Worm (Caenorhabditis elegans): ENCODE measurements around the gene F56H9.9.
A peak's percentile ranks its signal among the peaks of the same experiment; 100 is the strongest.

F56H9.9 gene

ce11 chrV:12590601-12591000 lies 33.7 kb downstream of the F56H9.9 start, which contains the start of gene ttr-43:
ttr-43 (minus strand) TSS chrV:12590701.
- TF ChIP-seq ceh-34 (tag; optimal IDR thresholded peaks at IDR 0.05) (no peak), pax-1 (tag; optimal IDR thresholded peaks at IDR 0.05) (no peak), tbx-2 (tag; optimal IDR thresholded peaks at IDR 0.05) (no peak), ceh-24 (tag; optimal IDR thresholded peaks at IDR 0.05) (no peak), nfya-1 (tag; optimal IDR thresholded peaks at IDR 0.05) (no peak), lim-6 (tag; optimal IDR thresholded peaks at IDR 0.05) (no peak), mec-3 (tag; optimal IDR thresholded peaks at IDR 0.05; ENCODE audit: borderline replicate concordance) (no peak), sdc-2 (tag; optimal IDR thresholded peaks at IDR 0.05) (no peak)

- TF ChIP-seq ceh-18 (tag; optimal IDR thresholded peaks at IDR 0.05) (no peak), syd-9 (tag; optimal IDR thresholded peaks at IDR 0.05) (no peak), lin-11 (tag; optimal IDR thresholded peaks at IDR 0.05) (no peak), hlh-30 (tag; optimal IDR thresholded peaks at IDR 0.05; ENCODE audit: insufficient read depth) (no peak), sox-2 (GFP tag; IDR thresholded peaks at IDR 0.05) (no peak), ceh-45 (GFP tag; IDR thresholded peaks at IDR 0.05) (no peak)
Observed at ce11 chrV:12588030-12588429, 36.2 kb downstream of the F56H9.9 start, which contains the start of gene C14C10.1. C14C10.1 (plus strand) TSS chrV:12588330.

- TF ChIP-seq pax-1 (tag; optimal IDR thresholded peaks at IDR 0.05): no peak
- no peak for TF ChIP-seq unc-3 (GFP tag; conservative IDR thresholded peaks at IDR 0.05)
- TF ChIP-seq unc-3 (tag; optimal IDR thresholded peaks at IDR 0.05): no peak
- TF ChIP-seq nfya-1 (tag; optimal IDR thresholded peaks at IDR 0.05): no peak
- no peak for TF ChIP-seq rnt-1 (tag; optimal IDR thresholded peaks at IDR 0.05)
- TF ChIP-seq hlh-30 (tag; optimal IDR thresholded peaks at IDR 0.05; ENCODE audit: insufficient read depth): no peak
- TF ChIP-seq ttx-3 (tag; optimal IDR thresholded peaks at IDR 0.05): no peak
- no peak for TF ChIP-seq F13H6.1 (tag; optimal IDR thresholded peaks at IDR 0.05)
- no peak for TF ChIP-seq ceh-45 (GFP tag; IDR thresholded peaks at IDR 0.05)
- TF ChIP-seq sox-2 (GFP tag; IDR thresholded peaks at IDR 0.05): no peak
- no peak for TF ChIP-seq ceh-24 (tag; optimal IDR thresholded peaks at IDR 0.05)
- TF ChIP-seq K02D7.2 (tag; optimal IDR thresholded peaks at IDR 0.05): no peak
- no peak for TF ChIP-seq ceh-22 (tag; optimal IDR thresholded peaks at IDR 0.05)
- TF ChIP-seq pat-9 (tag; optimal IDR thresholded peaks at IDR 0.05): no peak
- TF ChIP-seq dmd-4 (tag; optimal IDR thresholded peaks at IDR 0.05; ENCODE audit: borderline replicate concordance): no peak
- no peak for TF ChIP-seq lim-6 (tag; optimal IDR thresholded peaks at IDR 0.05)
- no peak for TF ChIP-seq mec-3 (tag; optimal IDR thresholded peaks at IDR 0.05; ENCODE audit: borderline replicate concordance)
Observed at ce11 chrV:12586793-12587192, 37.5 kb downstream of the F56H9.9 start.

ce11 chrV:12584771-12585170 lies 39.5 kb downstream of the F56H9.9 start:
- TF ChIP-seq F13H6.1 (tag; optimal IDR thresholded peaks at IDR 0.05): no peak
- TF ChIP-seq mec-3 (tag; optimal IDR thresholded peaks at IDR 0.05; ENCODE audit: borderline replicate concordance): no peak
- TF ChIP-seq ama-1 (optimal IDR thresholded peaks at IDR 0.05): no peak
- TF ChIP-seq ceh-31 (tag; optimal IDR thresholded peaks at IDR 0.05): no peak
- TF ChIP-seq unc-55 (GFP tag; optimal IDR thresholded peaks at IDR 0.05): no peak
- TF ChIP-seq K02D7.2 (tag; optimal IDR thresholded peaks at IDR 0.05): no peak
- no peak for TF ChIP-seq hlh-8 (tag; optimal IDR thresholded peaks at IDR 0.05)
- TF ChIP-seq nhr-232 (tag; optimal IDR thresholded peaks at IDR 0.05): no peak
- TF ChIP-seq fkh-10 (GFP tag; optimal IDR thresholded peaks at IDR 0.05): no peak
- no peak for TF ChIP-seq ahr-1 (tag; optimal IDR thresholded peaks at IDR 0.05)
- TF ChIP-seq fax-1 (tag; optimal IDR thresholded peaks at IDR 0.05): no peak
- no peak for TF ChIP-seq C38D4.7 (GFP tag; optimal IDR thresholded peaks at IDR 0.05)
- TF ChIP-seq pha-4 (tag; optimal IDR thresholded peaks at IDR 0.05): no peak
- TF ChIP-seq elt-4 (tag; optimal IDR thresholded peaks at IDR 0.05): no peak
- no peak for TF ChIP-seq hlh-13 (GFP tag; optimal IDR thresholded peaks at IDR 0.05)
- TF ChIP-seq ceh-22 (tag; optimal IDR thresholded peaks at IDR 0.05): no peak

- TF ChIP-seq npax-4 (tag; optimal IDR thresholded peaks at IDR 0.05): no peak
- TF ChIP-seq nhr-11 (tag; optimal IDR thresholded peaks at IDR 0.05): no peak
- TF ChIP-seq hlh-6 (tag; optimal IDR thresholded peaks at IDR 0.05): no peak
- TF ChIP-seq unc-42 (tag; optimal IDR thresholded peaks at IDR 0.05): peak; percentile 89
- no peak for TF ChIP-seq fkh-6 (tag; optimal IDR thresholded peaks at IDR 0.05)
- no peak for TF ChIP-seq C38D4.7 (GFP tag; optimal IDR thresholded peaks at IDR 0.05)
Observed at ce11 chrV:12583421-12583820, 40.9 kb downstream of the F56H9.9 start.
